Worm (Caenorhabditis elegans) whole organism, late embryonic: Measurements from ENCODE around the gene C45G9.14.

Source experiments
- ama-1 ChIP-seq: fragments of 150-350 bp; optimal IDR thresholded peaks from 2 replicates; lab custom pipeline; 2014
- ceh-22 ChIP-seq: sonication (generic microtip); optimal IDR thresholded peaks from 2 replicates; lab custom pipeline; 2017; ENCODE audit warnings: missing biosample characterization, missing genetic modification characterization
- ceh-24 ChIP-seq: sonication (generic microtip); optimal IDR thresholded peaks from 2 replicates; lab custom pipeline; 2016; ENCODE audit warnings: mild to moderate bottlenecking, missing genetic modification characterization, missing compliant biosample characterization
- ceh-6 ChIP-seq: fragments of 200-800 bp; sonication (Bioruptor generic); optimal IDR thresholded peaks from 2 replicates; lab custom pipeline; 2018; ENCODE audit warnings: mild to moderate bottlenecking, missing genetic modification characterization, missing compliant biosample characterization
- madf-2 ChIP-seq: sonication (generic microtip); optimal IDR thresholded peaks from 2 replicates; lab custom pipeline; 2017; ENCODE audit warnings: missing genetic modification characterization, missing compliant biosample characterization
- nfya-1 ChIP-seq: sonication (generic microtip); optimal IDR thresholded peaks from 2 replicates; lab custom pipeline; 2017; ENCODE audit warnings: missing genetic modification characterization, mild to moderate bottlenecking, missing compliant biosample characterization, antibody characterized with exemption, moderate library complexity
- odd-2 ChIP-seq: sonication (generic microtip); optimal IDR thresholded peaks from 2 replicates; lab custom pipeline; 2017; ENCODE audit warnings: antibody characterized with exemption, mild to moderate bottlenecking, missing genetic modification characterization, missing compliant biosample characterization
- pqm-1 ChIP-seq: sonication (generic microtip); optimal IDR thresholded peaks from 2 replicates; lab custom pipeline; 2016; ENCODE audit warnings: missing genetic modification characterization, missing compliant biosample characterization
- sdc-2 ChIP-seq: sonication (generic microtip); optimal IDR thresholded peaks from 2 replicates; lab custom pipeline; 2016; ENCODE audit warnings: missing genotype, missing genetic modification characterization, missing compliant biosample characterization

- no peak for TF ChIP-seq sdc-2 (tag; lab: Kevin White, UChicago)
- TF ChIP-seq ceh-22 (tag; lab: Kevin White, UChicago) = no peak
- TF ChIP-seq madf-2 (tag; lab: Kevin White, UChicago) = no peak
- no peak for TF ChIP-seq ceh-24 (tag; lab: Kevin White, UChicago)
- TF ChIP-seq pqm-1 (tag; lab: Kevin White, UChicago) = no peak
- TF ChIP-seq ceh-6 (GFP tag; lab: Kevin White, UChicago) = no peak
- no peak for TF ChIP-seq nfya-1
- TF ChIP-seq ama-1 = no peak
- no peak for TF ChIP-seq odd-2
These were observed 23.9 kb upstream of the C45G9.14 start, which contains the start of gene mdt-11 for ce11 chrIII:5020924-5021323.
